Worm (Caenorhabditis elegans) whole organism, L3 larva: Measurements from ENCODE around the gene pho-4.

Experiments used
- R02D3.7 ChIP-seq: fragments of 150-350 bp; optimal IDR thresholded peaks from 2 replicates; lab custom pipeline; 2014; ENCODE audit warnings: missing biosample characterization, missing genetic modification characterization
- ZK546.5 ChIP-seq: sonication (generic microtip); optimal IDR thresholded peaks from 2 replicates; lab custom pipeline; 2017; ENCODE audit warnings: missing biosample characterization, missing genetic modification characterization
- aly-2 ChIP-seq: fragments of 150-350 bp; optimal IDR thresholded peaks from 2 replicates; lab custom pipeline; 2014; ENCODE audit warnings: missing biosample characterization, missing genetic modification characterization
- ama-1 ChIP-seq: fragments of 150-350 bp; optimal IDR thresholded peaks from 2 replicates; lab custom pipeline; 2018
- ceh-16 ChIP-seq: sonication (generic microtip); optimal IDR thresholded peaks from 2 replicates; lab custom pipeline; 2017; ENCODE audit warnings: missing biosample characterization, missing genetic modification characterization
- ceh-28 ChIP-seq: fragments of 150-350 bp; optimal IDR thresholded peaks from 2 replicates; lab custom pipeline; 2014; ENCODE audit warnings: missing biosample characterization, missing genetic modification reagents, missing genetic modification characterization
- ceh-82 ChIP-seq: fragments of 150-350 bp; optimal IDR thresholded peaks from 2 replicates; lab custom pipeline; 2014; ENCODE audit warnings: missing biosample characterization, missing genetic modification characterization
- ceh-9 ChIP-seq: sonication (generic microtip); optimal IDR thresholded peaks from 2 replicates; lab custom pipeline; 2018; ENCODE audit warnings: missing biosample characterization, missing genetic modification characterization
- daf-12 ChIP-seq: fragments of 150-350 bp; optimal IDR thresholded peaks from 2 replicates; lab custom pipeline; 2014; ENCODE audit warnings: missing biosample characterization, missing genetic modification reagents, missing genetic modification characterization
- egl-27 ChIP-seq: sonication (generic microtip); optimal IDR thresholded peaks from 4 replicates; lab custom pipeline; 2017; ENCODE audit warnings: missing biosample characterization, missing genetic modification reagents, missing genetic modification characterization
- elt-2 ChIP-seq: sonication (generic microtip); optimal IDR thresholded peaks from 2 replicates; lab custom pipeline; 2016; ENCODE audit warnings: missing genetic modification reagents, mild to moderate bottlenecking, missing genetic modification characterization, missing compliant biosample characterization
- eor-1 ChIP-seq, 2 experiments: fragments of 150-350 bp; optimal IDR thresholded peaks; 2 replicates each; lab custom pipeline; 2014 to 2018; ENCODE audit warnings: missing biosample characterization in 2 of 2, missing genetic modification characterization in 2 of 2
- fkh-10 ChIP-seq: sonication (generic microtip); optimal IDR thresholded peaks from 2 replicates; lab custom pipeline; 2017; ENCODE audit warnings: missing biosample characterization, missing genetic modification reagents, missing genetic modification characterization
- fkh-2 ChIP-seq: fragments of 150-350 bp; optimal IDR thresholded peaks from 2 replicates; lab custom pipeline; 2014; ENCODE audit warnings: missing biosample characterization, missing genetic modification reagents, missing genetic modification characterization
- fos-1 ChIP-seq: fragments of 150-350 bp; optimal IDR thresholded peaks from 2 replicates; lab custom pipeline; 2014; ENCODE audit warnings: missing biosample characterization, missing genetic modification characterization
- hmg-11 ChIP-seq: sonication (generic microtip); optimal IDR thresholded peaks from 2 replicates; lab custom pipeline; 2016; ENCODE audit warnings: missing genetic modification characterization, missing compliant biosample characterization
- jun-1 ChIP-seq: fragments of 150-350 bp; optimal IDR thresholded peaks from 2 replicates; lab custom pipeline; 2014; ENCODE audit warnings: missing biosample characterization, missing genetic modification reagents, missing genetic modification characterization
- lin-15B ChIP-seq: fragments of 150-350 bp; optimal IDR thresholded peaks from 2 replicates; lab custom pipeline; 2014; ENCODE audit warnings: missing biosample characterization, missing genetic modification characterization
- lin-39 ChIP-seq: fragments of 150-350 bp; optimal IDR thresholded peaks from 2 replicates; lab custom pipeline; 2018; ENCODE audit warnings: missing biosample characterization, missing genetic modification reagents, missing genetic modification characterization
- lsy-12 ChIP-seq: sonication (generic microtip); optimal IDR thresholded peaks from 2 replicates; lab custom pipeline; 2016; ENCODE audit warnings: mild to moderate bottlenecking, missing genetic modification characterization, missing compliant biosample characterization
- mdl-1 ChIP-seq: fragments of 150-350 bp; optimal IDR thresholded peaks from 2 replicates; lab custom pipeline; 2014; ENCODE audit warnings: missing biosample characterization, missing genetic modification characterization
- mml-1 ChIP-seq: fragments of 150-350 bp; sonication (generic microtip); optimal IDR thresholded peaks from 3 replicates; lab custom pipeline; 2014; ENCODE audit warnings: missing biosample characterization, missing genetic modification characterization
- nfya-1 ChIP-seq: sonication (generic microtip); optimal IDR thresholded peaks from 2 replicates; lab custom pipeline; 2017; ENCODE audit warnings: missing genetic modification characterization, mild to moderate bottlenecking, missing compliant biosample characterization, antibody characterized with exemption, moderate library complexity; ENCODE audit not compliant: insufficient read depth
- nhr-11 ChIP-seq: fragments of 150-350 bp; optimal IDR thresholded peaks from 2 replicates; lab custom pipeline; 2014; ENCODE audit warnings: missing biosample characterization, missing genetic modification characterization
- nhr-23 ChIP-seq: fragments of 150-350 bp; optimal IDR thresholded peaks from 2 replicates; lab custom pipeline; 2014; ENCODE audit warnings: missing biosample characterization, missing genetic modification reagents, missing genetic modification characterization
- nhr-237 ChIP-seq: fragments of 150-350 bp; optimal IDR thresholded peaks from 2 replicates; lab custom pipeline; 2014; ENCODE audit warnings: missing biosample characterization, missing genetic modification characterization
- nhr-43 ChIP-seq: sonication (generic microtip); optimal IDR thresholded peaks from 2 replicates; lab custom pipeline; 2016; ENCODE audit warnings: mild to moderate bottlenecking, missing genetic modification characterization, missing compliant biosample characterization; ENCODE audit not compliant: poor library complexity, severe bottlenecking
- nhr-67 ChIP-seq: fragments of 150-350 bp; optimal IDR thresholded peaks from 2 replicates; lab custom pipeline; 2014; ENCODE audit warnings: missing biosample characterization, missing genetic modification characterization
- nhr-76 ChIP-seq: fragments of 150-350 bp; sonication (generic microtip); optimal IDR thresholded peaks from 5 replicates; lab custom pipeline; 2014; ENCODE audit warnings: missing biosample characterization, missing genetic modification characterization
- pha-4 ChIP-seq: fragments of 150-350 bp; optimal IDR thresholded peaks from 2 replicates; lab custom pipeline; 2014; ENCODE audit warnings: missing biosample characterization, missing genetic modification reagents, missing genetic modification characterization
- pqm-1 ChIP-seq: fragments of 150-350 bp; optimal IDR thresholded peaks from 2 replicates; lab custom pipeline; 2017; ENCODE audit warnings: missing biosample characterization, missing genetic modification characterization, inconsistent platforms
- sea-2 ChIP-seq: fragments of 150-350 bp; sonication (generic microtip); optimal IDR thresholded peaks from 4 replicates; lab custom pipeline; 2014; ENCODE audit warnings: missing biosample characterization, missing genetic modification reagents, missing genetic modification characterization
- skn-1 ChIP-seq: fragments of 150-350 bp; optimal IDR thresholded peaks from 2 replicates; lab custom pipeline; 2014; ENCODE audit warnings: missing biosample characterization, missing genetic modification characterization
- snpc-4 ChIP-seq: fragments of 150-350 bp; optimal IDR thresholded peaks from 2 replicates; lab custom pipeline; 2014; ENCODE audit warnings: missing biosample characterization, missing genetic modification characterization
- ztf-11 ChIP-seq: fragments of 150-350 bp; optimal IDR thresholded peaks from 2 replicates; lab custom pipeline; 2014; ENCODE audit warnings: missing biosample characterization, missing genetic modification characterization
- ztf-4 ChIP-seq: fragments of 150-350 bp; optimal IDR thresholded peaks from 2 replicates; lab custom pipeline; 2014; ENCODE audit warnings: missing biosample characterization, missing genetic modification characterization

Gene pho-4

ce11 chrII:5229596-5229995 is 8.7 kb downstream of the pho-4 start, which contains the start of gene EGAP2.2:
EGAP2.2 (plus strand) TSS chrII:5229896.
- TF ChIP-seq eor-1 (tag; optimal IDR thresholded peaks at IDR 0.05; lab: Kevin White, UChicago) (no peak), nhr-43 (tag; lab: Kevin White, UChicago) (no peak), ceh-16 (tag; lab: Kevin White, UChicago) (no peak), skn-1 (tag; lab: Kevin White, UChicago) (no peak), lin-39 (no peak), daf-12 (tag; lab: Kevin White, UChicago) (no peak), egl-27 (tag; lab: Kevin White, UChicago) (no peak), nhr-76 (tag; lab: Kevin White, UChicago) (no peak), nhr-237 (tag; lab: Kevin White, UChicago) (no peak), jun-1 (tag; lab: Kevin White, UChicago) (no peak), mml-1 (tag; lab: Kevin White, UChicago) (no peak), R02D3.7 (tag; lab: Kevin White, UChicago) (no peak), lsy-12 (no peak), ceh-82 (tag; lab: Kevin White, UChicago) (no peak), ztf-11 (tag; lab: Kevin White, UChicago) (no peak), fos-1 (tag; lab: Kevin White, UChicago) (no peak)

DNA sequence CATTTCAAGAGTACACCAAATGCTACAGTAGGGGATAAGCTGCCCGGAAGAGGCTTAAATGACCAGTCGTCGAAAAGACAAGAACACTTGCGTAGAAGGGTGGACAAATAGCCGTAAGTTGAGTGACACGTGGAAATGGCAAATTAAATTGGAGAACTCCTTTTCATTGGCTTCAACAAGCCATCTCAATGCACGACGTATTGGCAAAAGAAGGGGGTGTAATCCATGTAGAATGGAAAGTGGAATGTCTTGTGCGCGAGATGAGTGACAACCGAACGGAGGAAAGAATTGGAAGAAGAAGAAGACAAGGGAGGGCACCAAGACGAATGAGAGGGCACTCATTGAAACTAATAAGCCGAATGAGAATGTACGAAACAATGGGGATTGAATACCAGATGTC is 9.6 kb downstream of the pho-4 start:
- TF ChIP-seq nfya-1 (tag; lab: Kevin White, UChicago) (no peak), fkh-2 (tag; lab: Kevin White, UChicago) (no peak), ama-1 (lab: Kevin White, UChicago) (no peak), aly-2 (tag; lab: Kevin White, UChicago) (no peak), hmg-11 (tag; lab: Kevin White, UChicago) (no peak), elt-2 (tag; lab: Kevin White, UChicago) (no peak), pha-4 (tag; lab: Kevin White, UChicago) (no peak), R02D3.7 (tag; lab: Kevin White, UChicago) (no peak), nhr-11 (tag; lab: Kevin White, UChicago) (no peak), ZK546.5 (tag; lab: Kevin White, UChicago) (no peak), jun-1 (tag; lab: Kevin White, UChicago) (no peak), egl-27 (tag; lab: Kevin White, UChicago) (no peak), nhr-43 (tag; lab: Kevin White, UChicago) (no peak), mdl-1 (tag; lab: Kevin White, UChicago) (no peak), ceh-28 (tag; lab: Kevin White, UChicago) (no peak), fkh-10 (GFP tag; lab: Kevin White, UChicago) (no peak), ztf-4 (tag; lab: Kevin White, UChicago) (no peak), sea-2 (GFP tag; lab: Kevin White, UChicago) (no peak), ceh-9 (tag; lab: Kevin White, UChicago) (no peak), nhr-23 (tag; lab: Kevin White, UChicago) (no peak)

ce11 chrII:5227768-5228167 is 10.5 kb downstream of the pho-4 start:
- TF ChIP-seq mml-1 (tag; lab: Kevin White, UChicago) (no peak), daf-12 (tag; lab: Kevin White, UChicago) (no peak), nhr-67 (tag; lab: Kevin White, UChicago) (no peak), nhr-76 (tag; lab: Kevin White, UChicago) (no peak), snpc-4 (tag; lab: Kevin White, UChicago) (no peak), elt-2 (tag; lab: Kevin White, UChicago) (peak; percentile 91), pha-4 (tag; lab: Kevin White, UChicago) (peak; percentile 82), jun-1 (tag; lab: Kevin White, UChicago) (peak; percentile 11), pqm-1 (tag; lab: Kevin White, UChicago) (peak; percentile 25), ceh-9 (tag; lab: Kevin White, UChicago) (no peak), lin-15B (tag; lab: Kevin White, UChicago) (no peak), ZK546.5 (tag; lab: Kevin White, UChicago) (no peak), ceh-28 (tag; lab: Kevin White, UChicago) (peak; percentile 50), nfya-1 (tag; lab: Kevin White, UChicago) (peak; percentile 26), mdl-1 (tag; lab: Kevin White, UChicago) (no peak)
